Worm (Caenorhabditis elegans): ENCODE data around the gene F01G10.4.
A peak's percentile ranks its signal among the peaks of the same experiment; 100 is the strongest.

The F01G10.4 gene

DNA sequence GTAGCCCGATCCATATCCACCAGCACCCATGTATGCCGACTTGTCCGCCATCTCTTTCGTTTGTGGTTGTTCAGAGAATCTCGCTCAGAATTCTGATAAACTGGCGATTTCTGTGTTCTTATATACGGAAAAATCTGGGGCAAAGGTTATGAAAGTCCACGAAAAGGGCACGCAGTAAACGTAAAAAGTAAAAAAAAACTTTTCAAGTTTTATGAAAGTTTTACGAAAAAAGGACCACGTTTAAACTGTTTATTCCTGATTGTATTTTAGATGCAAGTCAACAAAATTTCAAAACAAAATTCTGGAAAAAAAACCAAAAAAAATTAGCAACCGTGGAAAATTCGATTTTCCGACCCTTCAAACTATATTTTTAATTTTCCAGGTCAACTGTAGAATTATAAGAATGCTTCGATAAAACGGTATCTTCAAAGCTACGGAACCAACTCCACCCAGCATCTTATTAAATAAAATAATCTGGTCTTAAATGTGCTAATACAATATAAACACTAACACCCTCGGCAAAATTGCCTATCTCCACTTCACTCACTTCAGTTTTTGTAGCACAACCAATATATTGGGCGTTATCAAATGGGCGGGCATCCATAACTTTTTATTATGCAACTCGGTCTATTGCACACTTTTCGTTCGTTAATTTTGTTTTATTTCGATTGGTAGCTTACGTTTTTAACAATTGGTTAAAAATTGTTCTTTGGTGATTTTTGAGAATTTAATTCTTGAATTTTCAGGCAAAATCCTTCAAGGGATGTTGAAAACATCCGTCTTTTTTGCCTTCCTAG, 37.0 kb upstream of the F01G10.4 start, which contains the start of the genes nspd-7 and Y43C5A.2:
Gene nspd-7, minus strand, starts transcription at position 51 of the 797 bp plus-strand sequence.
Gene Y43C5A.2, plus strand, starts transcription at position 747 of the 797 bp plus-strand sequence.
- TF ChIP-seq fkh-4 (tag; optimal IDR thresholded peaks at IDR 0.05; ENCODE audit: borderline replicate concordance) (no peak), efl-1 (optimal IDR thresholded peaks at IDR 0.05) (no peak), efl-1 (GFP tag; optimal IDR thresholded peaks at IDR 0.05 in 1 of 2) (peak in 1 of 2 experiments; percentile 24), ceh-88 (GFP tag; IDR thresholded peaks at IDR 0.05) (no peak), lir-3 (tag; optimal IDR thresholded peaks at IDR 0.05; ENCODE audit: poor library complexity) (no peak), dpl-1 (GFP tag; optimal IDR thresholded peaks at IDR 0.05) (no peak), nhr-47 (tag; optimal IDR thresholded peaks at IDR 0.05) (no peak), elt-2 (tag; optimal IDR thresholded peaks at IDR 0.05) (peak; percentile 69)

DNA sequence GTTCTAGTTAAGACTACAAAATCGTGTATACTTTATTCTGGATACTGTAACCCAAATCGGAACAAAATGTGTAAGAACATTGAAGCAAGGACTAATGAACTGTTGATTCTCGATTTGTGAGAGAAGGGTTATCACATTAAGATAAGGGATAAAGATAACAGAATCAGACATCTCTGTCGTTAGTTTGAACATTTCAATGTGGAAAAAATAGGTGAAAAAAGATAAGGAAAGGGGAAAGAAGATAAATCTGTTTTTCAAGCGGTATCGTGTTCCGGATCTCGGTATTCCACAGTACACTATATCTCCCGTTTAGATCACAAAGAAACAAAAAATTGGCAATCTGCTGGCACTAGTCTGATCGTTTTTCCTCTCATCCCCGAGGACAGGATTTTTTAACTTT, 28.7 kb upstream of the F01G10.4 start:
- TF ChIP-seq unc-30 (tag; optimal IDR thresholded peaks at IDR 0.05) (no peak), lin-15B (tag; optimal IDR thresholded peaks at IDR 0.05) (no peak), aly-2 (tag; optimal IDR thresholded peaks at IDR 0.05) (no peak), lin-39 (tag; optimal IDR thresholded peaks at IDR 0.05) (no peak), hpl-2 (GFP tag; optimal IDR thresholded peaks at IDR 0.05) (no peak), mdl-1 (tag; optimal IDR thresholded peaks at IDR 0.05) (no peak), C34B4.2 (tag; optimal IDR thresholded peaks at IDR 0.05) (no peak), sox-4 (tag; optimal IDR thresholded peaks at IDR 0.05) (no peak), snu-23 (GFP tag; optimal IDR thresholded peaks at IDR 0.05) (no peak), lin-14 (GFP tag; optimal IDR thresholded peaks at IDR 0.05) (peak; percentile 49), nhr-85 (tag) (peak; percentile 79), blmp-1 (tag; optimal IDR thresholded peaks at IDR 0.05) (peak; percentile 79), nhr-84 (tag; optimal IDR thresholded peaks at IDR 0.05) (no peak), lsy-2 (tag; optimal IDR thresholded peaks at IDR 0.05) (peak in 1 of 2 experiments; percentile 19), xbp-1 (tag; optimal IDR thresholded peaks at IDR 0.05) (no peak), elt-3 (tag; optimal IDR thresholded peaks at IDR 0.05) (peak in 4 of 6 experiments; percentile 64 to 94 (median 82)), unc-86 (tag; optimal IDR thresholded peaks at IDR 0.05) (no peak)

DNA sequence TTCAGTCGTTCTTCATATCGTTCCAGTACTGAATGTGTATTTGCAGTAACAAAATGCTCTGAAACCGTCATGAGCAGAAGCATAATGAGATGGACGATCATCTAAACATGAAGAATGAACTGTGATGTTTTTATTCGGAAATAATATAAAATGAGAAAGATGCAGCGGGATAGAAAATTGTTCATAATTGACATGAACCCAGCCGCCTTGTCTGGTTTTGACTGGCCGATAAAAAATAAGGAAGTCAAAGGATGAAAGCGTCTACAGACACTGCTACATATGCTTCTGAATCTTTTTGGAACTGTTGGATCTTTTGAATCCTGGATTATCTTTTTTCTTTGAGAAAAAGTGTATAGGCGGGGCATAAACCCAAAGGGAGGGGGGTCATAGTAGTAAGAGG, 27.2 kb upstream of the F01G10.4 start, which contains the start of gene F01G10.9:
Gene F01G10.9, minus strand, starts transcription at position 101 of the 400 bp plus-strand sequence.
- TF ChIP-seq hlh-4 (tag; optimal IDR thresholded peaks at IDR 0.05) (no peak), efl-1 (optimal IDR thresholded peaks at IDR 0.05) (no peak), efl-1 (GFP tag; optimal IDR thresholded peaks at IDR 0.05 in 1 of 2) (peak in 1 of 2 experiments; percentile 19), blmp-1 (tag; optimal IDR thresholded peaks at IDR 0.05) (peak; percentile 24)

DNA sequence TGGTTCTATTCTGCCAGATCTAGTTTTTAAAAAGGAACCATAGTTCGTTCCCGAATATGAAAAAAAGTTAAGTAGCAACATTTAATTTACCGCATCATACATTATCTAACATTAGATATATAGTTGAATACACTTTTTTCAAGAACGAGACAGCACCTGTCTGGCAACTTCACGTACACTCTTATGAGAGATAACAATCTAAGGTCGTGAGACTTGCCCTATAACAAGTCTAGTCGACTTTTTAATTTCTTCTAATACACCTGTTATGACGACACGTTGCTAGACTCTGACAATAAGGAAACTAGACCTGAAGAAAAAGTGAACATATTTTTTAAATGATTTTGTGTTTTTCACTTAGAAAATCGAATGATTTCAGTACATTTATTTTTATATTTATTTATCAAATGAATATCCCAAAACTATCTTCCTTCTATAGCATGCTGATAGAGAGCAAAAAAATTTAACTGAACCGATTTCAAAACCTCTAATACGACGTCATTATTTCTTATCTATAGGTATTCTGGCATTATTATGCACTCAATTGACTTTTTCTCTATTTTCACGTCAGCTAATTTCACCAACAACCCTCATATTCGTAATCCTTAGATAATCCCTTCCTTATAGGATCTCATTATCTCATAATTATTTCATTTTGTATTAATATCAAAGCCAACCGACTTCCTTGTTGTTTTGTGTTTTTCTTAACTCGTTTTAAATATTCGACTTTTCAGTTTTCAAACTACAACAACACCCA, 20.7 kb upstream of the F01G10.4 start:
- TF ChIP-seq lin-13 (GFP tag; optimal IDR thresholded peaks at IDR 0.05), result no peak
- TF ChIP-seq pag-3 (tag; optimal IDR thresholded peaks at IDR 0.05; ENCODE audit: borderline replicate concordance, insufficient read depth), result no peak
- no peak for TF ChIP-seq snpc-4 (tag; optimal IDR thresholded peaks at IDR 0.05)
- no peak for TF ChIP-seq pqm-1 (tag; optimal IDR thresholded peaks at IDR 0.05)
- TF ChIP-seq lir-3 (tag; optimal IDR thresholded peaks at IDR 0.05; ENCODE audit: poor library complexity), result no peak
- TF ChIP-seq fkh-4 (tag; optimal IDR thresholded peaks at IDR 0.05; ENCODE audit: borderline replicate concordance), result no peak
- TF ChIP-seq lin-15B (tag; optimal IDR thresholded peaks at IDR 0.05), result peak; percentile 11
- TF ChIP-seq C34B4.2 (tag; optimal IDR thresholded peaks at IDR 0.05), result no peak
- no peak for TF ChIP-seq nhr-12 (tag; optimal IDR thresholded peaks at IDR 0.05)
- no peak for TF ChIP-seq lsy-2 (tag; optimal IDR thresholded peaks at IDR 0.05)
- no peak for TF ChIP-seq elt-3 (tag; optimal IDR thresholded peaks at IDR 0.05)
- TF ChIP-seq vab-15 (tag; optimal IDR thresholded peaks at IDR 0.05), result no peak
- TF ChIP-seq nhr-20 (tag; optimal IDR thresholded peaks at IDR 0.05), result no peak
- TF ChIP-seq lin-35 (GFP tag; optimal IDR thresholded peaks at IDR 0.05), result no peak
- TF ChIP-seq sup-37 (GFP tag; optimal IDR thresholded peaks at IDR 0.05), result no peak
- TF ChIP-seq isw-1 (GFP tag; IDR thresholded peaks at IDR 0.05), result no peak
- TF ChIP-seq unc-62 (GFP tag; optimal IDR thresholded peaks at IDR 0.05), result no peak
- no peak for TF ChIP-seq efl-1 (optimal IDR thresholded peaks at IDR 0.05)
- TF ChIP-seq efl-1 (GFP tag; optimal IDR thresholded peaks at IDR 0.05 in 1 of 2), result peak in 1 of 2 experiments; percentile 77
- no peak for TF ChIP-seq swsn-7 (tag; optimal IDR thresholded peaks at IDR 0.05)
- TF ChIP-seq nhr-85 (tag), result no peak
- TF ChIP-seq ceh-88 (GFP tag; IDR thresholded peaks at IDR 0.05), result 0 out of 2 replicates have a peak, but pooled peaks have one; percentile 6
- no peak for TF ChIP-seq jun-1 (tag; optimal IDR thresholded peaks at IDR 0.05)
- peak; percentile 60 for TF ChIP-seq pax-3 (tag; optimal IDR thresholded peaks at IDR 0.05)
- no peak for TF ChIP-seq unc-98 (GFP tag; IDR thresholded peaks at IDR 0.05)
- peak; percentile 98 for TF ChIP-seq dsc-1 (tag; optimal IDR thresholded peaks at IDR 0.05)
